Fruit fly (Drosophila melanogaster): ENCODE results near the gene Con.

DNA sequence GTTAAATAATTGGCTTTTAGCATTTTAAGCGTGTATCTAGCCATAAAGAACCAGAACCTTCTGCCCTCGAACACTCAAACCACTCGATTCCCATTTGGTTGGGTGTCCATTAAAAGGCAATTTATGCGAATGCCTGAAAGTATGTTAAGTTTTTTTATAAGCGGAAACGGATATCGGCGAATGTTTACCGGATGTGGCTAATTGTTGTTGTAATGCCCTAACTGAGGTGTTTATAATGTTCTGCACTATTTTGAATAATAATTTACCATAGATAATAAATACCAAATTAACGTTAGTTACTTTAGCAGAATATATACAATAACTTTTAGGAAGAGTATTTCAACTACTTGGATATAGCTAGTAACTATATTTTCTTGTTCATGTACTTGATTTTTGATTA, 17.8 kb upstream of the Con start:
- TF ChIP-seq CG8478 (optimal IDR thresholded peaks at IDR 0.05), result no peak
- no peak for TF ChIP-seq EcR (GFP tag; optimal IDR thresholded peaks at IDR 0.05)
- no peak for TF ChIP-seq pan (optimal IDR thresholded peaks at IDR 0.05)
- no peak for TF ChIP-seq Dll (optimal IDR thresholded peaks at IDR 0.05)
